ENCODE assay signal across 1 fruit fly cellular context in the genomic region with DNA sequence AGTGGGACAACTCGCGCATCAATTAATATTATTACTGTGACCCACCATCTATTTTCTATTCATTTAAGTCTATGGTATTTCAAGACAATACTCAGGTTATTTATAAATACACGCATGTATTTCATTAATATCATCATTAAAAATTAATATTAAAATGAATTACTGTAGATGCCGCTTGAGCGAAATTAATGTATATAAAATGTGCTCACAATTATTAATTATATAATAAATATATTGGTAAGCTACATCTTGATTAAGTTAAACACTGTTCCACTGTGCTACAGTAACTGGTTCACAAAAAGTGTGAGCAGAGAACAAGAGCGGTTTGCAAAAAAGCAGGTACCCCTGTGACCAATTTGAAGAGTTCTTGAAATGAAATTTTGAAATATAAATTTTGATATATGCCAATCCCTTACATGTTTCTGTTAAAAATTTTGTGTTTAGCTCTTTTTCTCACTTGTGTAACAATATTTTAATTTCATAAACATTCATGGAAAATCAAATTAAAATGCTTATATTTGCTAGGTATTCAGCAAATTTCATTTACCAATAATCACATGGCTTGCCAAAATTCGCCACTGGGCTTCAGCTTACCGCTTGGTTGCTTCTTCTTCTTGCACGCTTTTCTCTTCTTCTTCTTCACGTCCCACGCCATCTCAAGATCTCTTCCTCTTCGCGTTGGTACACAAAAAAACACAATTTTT.
TF ChIP-seq lines count a peak whose summit lies in the region.

No protein-coding gene starts in this region.

TF ChIP-seq in whole organism, embryonic, 481 proteins besides CTCF, POLR2A, EP300 and RAD21 (continued from another document and continues in another):
- TF ChIP-seq dm (GFP tag; optimal IDR thresholded peaks at IDR 0.05; lab: Kevin White, UChicago), result peak; percentile 100
- TF ChIP-seq btn (GFP tag; optimal IDR thresholded peaks at IDR 0.05; lab: Kevin White, UChicago), result peak; percentile 99
- TF ChIP-seq chm (GFP tag; IDR thresholded peaks at IDR 0.05; lab: Robert Waterston, UW), result peak; percentile 98
- TF ChIP-seq CG8478 (optimal IDR thresholded peaks at IDR 0.05; lab: Kevin White, UChicago), result no peak
- peak; percentile 91 for TF ChIP-seq CG7928 (GFP tag; optimal IDR thresholded peaks at IDR 0.05; lab: Kevin White, UChicago)
- TF ChIP-seq dmrt99B (tag; optimal IDR thresholded peaks at IDR 0.05; lab: Kevin White, UChicago), result peak; percentile 100
- TF ChIP-seq tx (GFP tag; optimal IDR thresholded peaks at IDR 0.05; lab: Kevin White, UChicago), result peak; percentile 100
- peak; percentile 99 for TF ChIP-seq CG12219 (GFP tag; optimal IDR thresholded peaks at IDR 0.05; lab: Kevin White, UChicago)
- peak; percentile 100 for TF ChIP-seq emc (GFP tag; optimal IDR thresholded peaks at IDR 0.05; lab: Kevin White, UChicago)
- peak; percentile 100 for TF ChIP-seq CG10147 (GFP tag; optimal IDR thresholded peaks at IDR 0.05; lab: Kevin White, UChicago)
- TF ChIP-seq HLHmδ (GFP tag; optimal IDR thresholded peaks at IDR 0.05; lab: Kevin White, UChicago), result no peak
- TF ChIP-seq CG8089 (GFP tag; optimal IDR thresholded peaks at IDR 0.05; lab: Kevin White, UChicago), result peak; percentile 99
- peak; percentile 93 for TF ChIP-seq Nf-YB (GFP tag; optimal IDR thresholded peaks at IDR 0.05; lab: Kevin White, UChicago)
- peak; percentile 99 for TF ChIP-seq nom (GFP tag; optimal IDR thresholded peaks at IDR 0.05; lab: Kevin White, UChicago)
- TF ChIP-seq CG10654 (GFP tag; optimal IDR thresholded peaks at IDR 0.05; lab: Kevin White, UChicago), result peak; percentile 100
- TF ChIP-seq en (GFP tag; optimal IDR thresholded peaks at IDR 0.05; lab: Kevin White, UChicago), result peak; percentile 99
- peak; percentile 99 for TF ChIP-seq CG4820 (GFP tag; optimal IDR thresholded peaks at IDR 0.05; lab: Kevin White, UChicago)
- peak; percentile 100 for TF ChIP-seq YL-1 (GFP tag; optimal IDR thresholded peaks at IDR 0.05; lab: Kevin White, UChicago)
- TF ChIP-seq sisA (GFP tag; IDR thresholded peaks at IDR 0.05; lab: Robert Waterston, UW), result peak; percentile 100
- peak; percentile 100 for TF ChIP-seq slbo (GFP tag; IDR thresholded peaks at IDR 0.05; lab: Robert Waterston, UW)
- TF ChIP-seq CG13894 (tag; optimal IDR thresholded peaks at IDR 0.05; lab: Kevin White, UChicago), result peak; percentile 100
- peak; percentile 99 for TF ChIP-seq CG6175 (GFP tag; IDR thresholded peaks at IDR 0.05; lab: Robert Waterston, UW)
- TF ChIP-seq Rx (GFP tag; IDR thresholded peaks at IDR 0.05; lab: Robert Waterston, UW), result peak; percentile 99
- TF ChIP-seq CG1832 (GFP tag; optimal IDR thresholded peaks at IDR 0.05; lab: Kevin White, UChicago), result no peak
- peak; percentile 99 for TF ChIP-seq Vsx1 (GFP tag; optimal IDR thresholded peaks at IDR 0.05; lab: Kevin White, UChicago)
- peak; percentile 100 for TF ChIP-seq CG14050 (GFP tag; IDR thresholded peaks at IDR 0.05; lab: Robert Waterston, UW)
- no peak for TF ChIP-seq CG2129 (GFP tag; IDR thresholded peaks at IDR 0.05; lab: Robert Waterston, UW; ENCODE audit: partially characterized antibody)
- peak; percentile 99 to 100 for TF ChIP-seq Pdp1 (GFP tag; optimal IDR thresholded peaks at IDR 0.05; lab: Kevin White, UChicago)
- TF ChIP-seq unpg (GFP tag; optimal IDR thresholded peaks at IDR 0.05; lab: Kevin White, UChicago), result peak; percentile 100
- TF ChIP-seq pita (GFP tag; optimal IDR thresholded peaks at IDR 0.05; lab: Kevin White, UChicago), result no peak
- TF ChIP-seq CG9609 (GFP tag; optimal IDR thresholded peaks at IDR 0.05; lab: Kevin White, UChicago), result peak; percentile 100
- 0 out of 2 replicates have a peak, but pooled peaks have one; percentile 26 for TF ChIP-seq amos (GFP tag; IDR thresholded peaks at IDR 0.05; lab: Robert Waterston, UW; ENCODE audit: partially characterized antibody)
- peak; percentile 99 for TF ChIP-seq H15 (GFP tag; IDR thresholded peaks at IDR 0.05; lab: Robert Waterston, UW)
- TF ChIP-seq CG6689 (GFP tag; IDR thresholded peaks at IDR 0.05; lab: Robert Waterston, UW), result peak; percentile 99
- TF ChIP-seq p53 (GFP tag; optimal IDR thresholded peaks at IDR 0.05; lab: Kevin White, UChicago), result peak; percentile 99
- TF ChIP-seq unc-4 (GFP tag; IDR thresholded peaks at IDR 0.05; lab: Robert Waterston, UW; ENCODE audit: partially characterized antibody), result 0 out of 2 replicates have a peak, but pooled peaks have one; percentile 23
- TF ChIP-seq sr (GFP tag; IDR thresholded peaks at IDR 0.05; lab: Robert Waterston, UW), result peak; percentile 98
- peak; percentile 100 for TF ChIP-seq scrt (GFP tag; optimal IDR thresholded peaks at IDR 0.05; lab: Kevin White, UChicago)
- peak; percentile 100 for TF ChIP-seq Atf-2 (GFP tag; optimal IDR thresholded peaks at IDR 0.05; lab: Kevin White, UChicago)
- TF ChIP-seq slou (GFP tag; optimal IDR thresholded peaks at IDR 0.05; lab: Kevin White, UChicago), result peak; percentile 100
- TF ChIP-seq CG3847 (GFP tag; IDR thresholded peaks at IDR 0.05; lab: Robert Waterston, UW), result peak; percentile 100
- peak; percentile 100 for TF ChIP-seq CG8924 (tag; optimal IDR thresholded peaks at IDR 0.05; lab: Kevin White, UChicago)
- TF ChIP-seq shn (GFP tag; optimal IDR thresholded peaks at IDR 0.05; lab: Kevin White, UChicago), result peak; percentile 100
- peak; percentile 96 for TF ChIP-seq ssp (GFP tag; IDR thresholded peaks at IDR 0.05; lab: Robert Waterston, UW)
- peak; percentile 100 for TF ChIP-seq run (tag; optimal IDR thresholded peaks at IDR 0.05; lab: Kevin White, UChicago)
- peak; percentile 98 for TF ChIP-seq CG4282 (GFP tag; optimal IDR thresholded peaks at IDR 0.05; lab: Kevin White, UChicago)
- TF ChIP-seq wdn (GFP tag; IDR thresholded peaks at IDR 0.05; lab: Robert Waterston, UW), result peak; percentile 100
- TF ChIP-seq BtbVII (GFP tag; optimal IDR thresholded peaks at IDR 0.05; lab: Kevin White, UChicago), result peak; percentile 100
- TF ChIP-seq Hr51 (GFP tag; optimal IDR thresholded peaks at IDR 0.05; lab: Kevin White, UChicago), result peak; percentile 99 to 100
- TF ChIP-seq CG14965 (GFP tag; optimal IDR thresholded peaks at IDR 0.05; lab: Kevin White, UChicago; ENCODE audit: borderline replicate concordance), result peak; percentile 94
- peak; percentile 45; the same call in 1 of the 4 replicates for TF ChIP-seq Dll (GFP tag; IDR thresholded peaks at IDR 0.05; lab: Robert Waterston, UW; ENCODE audit: partially characterized antibody)
- TF ChIP-seq CG12942 (GFP tag; optimal IDR thresholded peaks at IDR 0.05; lab: Kevin White, UChicago), result peak; percentile 99
- peak; percentile 100 for TF ChIP-seq so (GFP tag; IDR thresholded peaks at IDR 0.05; lab: Robert Waterston, UW)
- peak; percentile 89 for TF ChIP-seq CG10321 (GFP tag; IDR thresholded peaks at IDR 0.05; lab: Robert Waterston, UW)
- peak; percentile 96 for TF ChIP-seq CG1024 (GFP tag; IDR thresholded peaks at IDR 0.05; lab: Robert Waterston, UW)
- TF ChIP-seq crc (GFP tag; optimal IDR thresholded peaks at IDR 0.05; lab: Kevin White, UChicago), result peak; percentile 99
- TF ChIP-seq CG8281 (tag; optimal IDR thresholded peaks at IDR 0.05; lab: Kevin White, UChicago), result peak; percentile 95
- peak; percentile 100 for TF ChIP-seq CG7372 (GFP tag; IDR thresholded peaks at IDR 0.05; lab: Robert Waterston, UW)
- no peak for TF ChIP-seq zen2 (GFP tag; IDR thresholded peaks at IDR 0.05; lab: Robert Waterston, UW; ENCODE audit: partially characterized antibody)
- TF ChIP-seq otp (GFP tag; IDR thresholded peaks at IDR 0.05; lab: Robert Waterston, UW), result peak; percentile 98
- 0 out of 3 replicates have a peak, but pooled peaks have one; percentile 50 for TF ChIP-seq CG6791 (GFP tag; IDR thresholded peaks at IDR 0.05; lab: Robert Waterston, UW; ENCODE audit: partially characterized antibody)
- peak; percentile 100 for TF ChIP-seq CG1647 (GFP tag; optimal IDR thresholded peaks at IDR 0.05; lab: Kevin White, UChicago)
- TF ChIP-seq ara (GFP tag; IDR thresholded peaks at IDR 0.05; lab: Robert Waterston, UW), result peak; percentile 96
- peak; percentile 96 for TF ChIP-seq Bdp1 (GFP tag; optimal IDR thresholded peaks at IDR 0.05; lab: Kevin White, UChicago)
- peak; percentile 100 for TF ChIP-seq CG15011 (GFP tag; optimal IDR thresholded peaks at IDR 0.05; lab: Kevin White, UChicago)
- peak; percentile 99 for TF ChIP-seq sima (GFP tag; optimal IDR thresholded peaks at IDR 0.05; lab: Kevin White, UChicago)
- TF ChIP-seq CG34376 (GFP tag; optimal IDR thresholded peaks at IDR 0.05; lab: Kevin White, UChicago), result peak; percentile 100
- TF ChIP-seq Max (GFP tag; optimal IDR thresholded peaks at IDR 0.05; lab: Kevin White, UChicago), result peak; percentile 100
- peak; percentile 100 for TF ChIP-seq CG43689 (GFP tag; IDR thresholded peaks at IDR 0.05; lab: Robert Waterston, UW)
- peak; percentile 98 for TF ChIP-seq CG6254 (GFP tag; optimal IDR thresholded peaks at IDR 0.05; lab: Kevin White, UChicago)
- TF ChIP-seq dimm (GFP tag; IDR thresholded peaks at IDR 0.05; lab: Robert Waterston, UW), result peak; percentile 98
- TF ChIP-seq CG4424 (GFP tag; optimal IDR thresholded peaks at IDR 0.05; lab: Kevin White, UChicago), result peak; percentile 100
- peak; percentile 97 for TF ChIP-seq Neu2 (GFP tag; optimal IDR thresholded peaks at IDR 0.05; lab: Kevin White, UChicago; ENCODE audit: borderline replicate concordance)
- peak; percentile 100 for TF ChIP-seq CG9876 (GFP tag; optimal IDR thresholded peaks at IDR 0.05; lab: Kevin White, UChicago)
- peak; percentile 94 for TF ChIP-seq Elba2 (GFP tag; optimal IDR thresholded peaks at IDR 0.05; lab: Kevin White, UChicago)
- peak; percentile 99 for TF ChIP-seq Nf-YA (GFP tag; IDR thresholded peaks at IDR 0.05; lab: Robert Waterston, UW)
- peak; percentile 100 for TF ChIP-seq exex (tag; optimal IDR thresholded peaks at IDR 0.05; lab: Kevin White, UChicago)
- peak; percentile 62; the same call in 2 of the 3 replicates for TF ChIP-seq CG7963 (GFP tag; IDR thresholded peaks at IDR 0.05; lab: Robert Waterston, UW; ENCODE audit: partially characterized antibody)
- no peak for TF ChIP-seq ato (GFP tag; IDR thresholded peaks at IDR 0.05; lab: Robert Waterston, UW; ENCODE audit: partially characterized antibody)
- TF ChIP-seq Antp (GFP tag; optimal IDR thresholded peaks at IDR 0.05; lab: Kevin White, UChicago), result peak; percentile 99
- TF ChIP-seq hb (GFP tag; IDR thresholded peaks at IDR 0.05; lab: Robert Waterston, UW; ENCODE audit: partially characterized antibody), result peak; percentile 73; the same call in 2 of the 3 replicates
- TF ChIP-seq mld (GFP tag; IDR thresholded peaks at IDR 0.05; lab: Robert Waterston, UW; ENCODE audit: partially characterized antibody), result peak; percentile 42; the same call in 1 of the 3 replicates
- TF ChIP-seq Dek (tag; optimal IDR thresholded peaks at IDR 0.05; lab: Kevin White, UChicago), result peak; percentile 100
- TF ChIP-seq Hmx (GFP tag; optimal IDR thresholded peaks at IDR 0.05; lab: Kevin White, UChicago), result peak; percentile 98
- peak; percentile 100 for TF ChIP-seq disco-r (GFP tag; optimal IDR thresholded peaks at IDR 0.05; lab: Kevin White, UChicago)
- TF ChIP-seq CG12155 (GFP tag; optimal IDR thresholded peaks at IDR 0.05; lab: Kevin White, UChicago), result peak; percentile 99
- peak; percentile 100 for TF ChIP-seq phol (tag; optimal IDR thresholded peaks at IDR 0.05; lab: Kevin White, UChicago)
- peak; percentile 100 for TF ChIP-seq Mes4 (GFP tag; optimal IDR thresholded peaks at IDR 0.05; lab: Kevin White, UChicago)
- peak; percentile 100 for TF ChIP-seq CG30403 (GFP tag; optimal IDR thresholded peaks at IDR 0.05; lab: Kevin White, UChicago)
- TF ChIP-seq Six4 (GFP tag; optimal IDR thresholded peaks at IDR 0.05; lab: Kevin White, UChicago), result peak; percentile 100
- peak; percentile 100 for TF ChIP-seq CG18599 (GFP tag; optimal IDR thresholded peaks at IDR 0.05; lab: Kevin White, UChicago)
- peak; percentile 100 for TF ChIP-seq cwo (GFP tag; optimal IDR thresholded peaks at IDR 0.05; lab: Kevin White, UChicago)
- TF ChIP-seq bowl (GFP tag; IDR thresholded peaks at IDR 0.05; lab: Robert Waterston, UW), result peak; percentile 98
- peak; percentile 98 for TF ChIP-seq Spps (tag; optimal IDR thresholded peaks at IDR 0.05; lab: Kevin White, UChicago)
- TF ChIP-seq CG1603 (tag; optimal IDR thresholded peaks at IDR 0.05; lab: Kevin White, UChicago), result peak; percentile 95
- TF ChIP-seq CG2889 (GFP tag; IDR thresholded peaks at IDR 0.05; lab: Robert Waterston, UW), result peak; percentile 100
- peak; percentile 100 for TF ChIP-seq CG17359 (tag; optimal IDR thresholded peaks at IDR 0.05; lab: Kevin White, UChicago)
- peak; percentile 100 for TF ChIP-seq tio (GFP tag; optimal IDR thresholded peaks at IDR 0.05; lab: Kevin White, UChicago)
- TF ChIP-seq Hr78 (GFP tag; optimal IDR thresholded peaks at IDR 0.05; lab: Kevin White, UChicago), result peak in 1 of 2 experiments; percentile 96
- TF ChIP-seq fru (optimal IDR thresholded peaks at IDR 0.05; lab: Kevin White, UChicago), result no peak
- TF ChIP-seq CG14667 (GFP tag; IDR thresholded peaks at IDR 0.05; lab: Robert Waterston, UW), result peak; percentile 98
- TF ChIP-seq CG11398 (GFP tag; optimal IDR thresholded peaks at IDR 0.05; lab: Kevin White, UChicago), result peak; percentile 99
- peak; percentile 100 for TF ChIP-seq CG12104 (GFP tag; optimal IDR thresholded peaks at IDR 0.05; lab: Kevin White, UChicago)
- peak; percentile 100 for TF ChIP-seq CG9932 (GFP tag; IDR thresholded peaks at IDR 0.05; lab: Robert Waterston, UW)
- peak; percentile 99 for TF ChIP-seq pum (GFP tag; optimal IDR thresholded peaks at IDR 0.05; lab: Kevin White, UChicago)
- TF ChIP-seq dysf (GFP tag; IDR thresholded peaks at IDR 0.05; lab: Robert Waterston, UW), result peak; percentile 100
- TF ChIP-seq CkIIα-i1 (GFP tag; IDR thresholded peaks at IDR 0.05; lab: Robert Waterston, UW), result peak; percentile 98
- TF ChIP-seq HmgZ (tag; optimal IDR thresholded peaks at IDR 0.05; lab: Kevin White, UChicago), result peak; percentile 100
- TF ChIP-seq CG9215 (GFP tag; IDR thresholded peaks at IDR 0.05; lab: Robert Waterston, UW), result peak; percentile 100
- peak; percentile 58 for TF ChIP-seq CG16813 (GFP tag; IDR thresholded peaks at IDR 0.05; lab: Robert Waterston, UW; ENCODE audit: partially characterized antibody)
- TF ChIP-seq CG14014 (GFP tag; IDR thresholded peaks at IDR 0.05; lab: Robert Waterston, UW), result peak; percentile 100
- TF ChIP-seq nau (GFP tag; optimal IDR thresholded peaks at IDR 0.05; lab: Kevin White, UChicago), result peak; percentile 100
- TF ChIP-seq CG3838 (GFP tag; optimal IDR thresholded peaks at IDR 0.05; lab: Kevin White, UChicago), result peak; percentile 99
- TF ChIP-seq abd-A (tag; optimal IDR thresholded peaks at IDR 0.05; lab: Kevin White, UChicago), result peak; percentile 91
- TF ChIP-seq twi (tag; optimal IDR thresholded peaks at IDR 0.05; lab: Kevin White, UChicago), result peak; percentile 99
- TF ChIP-seq tll (GFP tag; optimal IDR thresholded peaks at IDR 0.05; lab: Kevin White, UChicago), result peak in 1 of 2 experiments; percentile 55
- TF ChIP-seq CG11456 (GFP tag; IDR thresholded peaks at IDR 0.05; lab: Robert Waterston, UW), result peak; percentile 99
- peak; percentile 100 for TF ChIP-seq CG8944 (GFP tag; optimal IDR thresholded peaks at IDR 0.05; lab: Kevin White, UChicago)
